Worm (Caenorhabditis elegans): Measurements from ENCODE around the gene T02G5.14.

ce11 chrII:7115638-7116037, 31.5 kb downstream of the T02G5.14 start, which contains the start of gene cutl-5:
- TF ChIP-seq ceh-16 (tag; optimal IDR thresholded peaks at IDR 0.05) (no peak), unc-39 (tag; optimal IDR thresholded peaks at IDR 0.05) (no peak), ceh-82 (tag; optimal IDR thresholded peaks at IDR 0.05) (no peak), elt-1 (tag; optimal IDR thresholded peaks at IDR 0.05) (no peak), sea-2 (GFP tag; optimal IDR thresholded peaks at IDR 0.05) (no peak), egl-5 (tag; optimal IDR thresholded peaks at IDR 0.05) (no peak), elt-3 (tag; optimal IDR thresholded peaks at IDR 0.05) (no peak), ztf-11 (tag; optimal IDR thresholded peaks at IDR 0.05) (no peak), snpc-4 (tag; optimal IDR thresholded peaks at IDR 0.05) (no peak), unc-62 (GFP tag; optimal IDR thresholded peaks at IDR 0.05) (no peak), ama-1 (optimal IDR thresholded peaks at IDR 0.05) (no peak), aly-2 (tag; optimal IDR thresholded peaks at IDR 0.05) (no peak)
